Fruit fly (Drosophila melanogaster) whole organism: ENCODE measurements around the gene CG13946.

Source experiments
- CG8478 ChIP-seq: fragments of >200 bp; optimal IDR thresholded peaks from 2 replicates; lab custom pipeline; 2018; ENCODE audit warnings: inconsistent platforms
- Dll ChIP-seq: fragments of >200 bp; optimal IDR thresholded peaks from 2 replicates; lab custom pipeline; 2017
- psq ChIP-seq: fragments of >200 bp; optimal IDR thresholded peaks from 2 replicates; lab custom pipeline; 2017
- usp ChIP-seq: fragments of >200 bp; optimal IDR thresholded peaks from 2 replicates; lab custom pipeline; 2017; ENCODE audit warnings: missing biosample characterization, missing genetic modification characterization, mixed read lengths

dm6 chr2L:728062-728461, 48.3 kb upstream of the CG13946 start, which contains the start of gene Hsp60B:
- TF ChIP-seq psq (lab: Kevin White, UChicago) (no peak), Dll (lab: Kevin White, UChicago) (no peak), CG8478 (lab: Kevin White, UChicago) (no peak), usp (no peak)
